Worm (Caenorhabditis elegans) whole organism, midembryonic: ENCODE measurements around the gene ent-3.
"Not testable (repeated sequence)": the region's sequence is repeated elsewhere in the genome, so short reads cannot be mapped to it uniquely, and the experiment has no call there.

Experiments
- T22C8.4 ChIP-seq: fragments of 200-800 bp; sonication (Bioruptor generic); IDR thresholded peaks from 2 replicates; pipeline ENCODE4 v1.3.6; 2022; ENCODE audit warnings: missing genetic modification characterization, missing compliant biosample characterization
- cog-1 ChIP-seq: sonication (generic microtip); optimal IDR thresholded peaks from 2 replicates; lab custom pipeline; 2016; ENCODE audit warnings: missing genetic modification characterization, missing compliant biosample characterization
- flt-1 ChIP-seq: fragments of 200-800 bp; sonication (Bioruptor generic); IDR thresholded peaks from 2 replicates; pipeline ENCODE4 v1.3.6; 2022; ENCODE audit warnings: missing genetic modification characterization, missing compliant biosample characterization
- klf-2 ChIP-seq: fragments of 200-800 bp; sonication (Bioruptor generic); conservative IDR thresholded peaks from 2 replicates; pipeline ENCODE4 v1.3.6; 2022; ENCODE audit warnings: missing genetic modification reagents, missing genetic modification characterization, missing compliant biosample characterization
- med-1 ChIP-seq: sonication (generic microtip); optimal IDR thresholded peaks from 2 replicates; lab custom pipeline; 2017; ENCODE audit warnings: missing genetic modification characterization, mild to moderate bottlenecking, missing compliant biosample characterization, antibody characterized with exemption, missing genetic modification reagents; ENCODE audit not compliant: insufficient read depth
- ref-1 ChIP-seq: fragments of 200-800 bp; sonication (Bioruptor generic); conservative IDR thresholded peaks from 2 replicates; pipeline ENCODE4 v1.3.6; 2022; ENCODE audit warnings: missing genetic modification reagents, missing genetic modification characterization, missing compliant biosample characterization
- tab-1 ChIP-seq: fragments of 200-800 bp; sonication (Bioruptor generic); IDR thresholded peaks from 2 replicates; pipeline ENCODE4 v1.3.6; 2022; ENCODE audit warnings: missing genetic modification characterization, missing compliant biosample characterization
- ztf-23 ChIP-seq: fragments of 200-800 bp; sonication (Bioruptor generic); IDR thresholded peaks from 2 replicates; pipeline ENCODE4 v1.3.6; 2022; ENCODE audit warnings: missing genetic modification reagents, missing genetic modification characterization, missing compliant biosample characterization
- ztf-29 ChIP-seq: fragments of 200-800 bp; sonication (Bioruptor generic); IDR thresholded peaks from 2 replicates; pipeline ENCODE4 v1.3.6; 2022; ENCODE audit warnings: missing genetic modification reagents, missing genetic modification characterization, missing compliant biosample characterization

Gene ent-3

DNA sequence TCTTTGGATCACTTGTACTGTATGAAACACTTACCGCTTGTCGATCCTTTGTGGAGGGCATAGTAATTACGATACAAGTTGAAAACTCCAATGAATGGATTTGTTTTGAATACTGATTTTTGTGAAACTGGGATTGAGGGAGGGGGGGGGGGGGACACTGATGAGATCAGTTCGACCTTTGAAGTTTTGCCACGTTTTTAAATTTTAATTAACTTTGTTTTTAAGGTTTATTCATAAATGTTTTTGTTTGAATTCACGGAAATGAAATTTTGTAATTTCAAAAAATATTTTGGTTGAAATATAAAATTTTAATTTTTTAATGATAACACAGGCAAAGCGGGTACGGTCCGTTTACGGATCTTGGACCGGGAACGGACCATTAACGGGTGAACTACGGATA lies at the start of gene ent-3:
Gene ent-3 (minus strand): TSS at position 101 of the 400 bp plus-strand sequence.
- TF ChIP-seq klf-2 (GFP tag; lab: Robert Waterston, UW) (no peak), flt-1 (GFP tag; lab: Robert Waterston, UW) (no peak), T22C8.4 (GFP tag; lab: Robert Waterston, UW) (no peak), ztf-23 (GFP tag; lab: Robert Waterston, UW) (no peak), cog-1 (no peak), med-1 (GFP tag; lab: Kevin White, UChicago) (no peak), ref-1 (GFP tag; lab: Robert Waterston, UW) (no peak), tab-1 (GFP tag; lab: Robert Waterston, UW) (no peak), ztf-29 (GFP tag; lab: Robert Waterston, UW) (no peak)

DNA sequence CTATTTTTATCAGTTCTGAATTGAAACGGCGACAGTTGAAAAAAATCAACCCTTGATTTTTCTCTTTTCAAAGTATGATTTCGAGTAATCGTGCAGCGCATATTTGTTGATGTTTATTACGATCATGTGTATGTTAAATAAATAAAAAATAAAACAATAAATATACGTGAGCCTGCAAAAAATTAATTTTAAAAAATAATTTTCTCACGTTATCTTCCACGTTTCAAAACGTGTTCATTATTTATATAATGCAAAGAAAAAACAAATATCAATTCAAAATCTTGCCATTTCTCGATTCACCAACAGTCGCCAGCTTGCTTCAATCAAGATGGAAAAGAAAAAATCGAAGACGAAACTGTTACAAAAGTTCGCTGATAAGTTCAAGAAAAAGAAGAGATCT lies 47.4 kb upstream of the ent-3 start, which contains the start of gene F40G12.10:
Gene F40G12.10 (plus strand): TSS at position 301 of the 400 bp plus-strand sequence.
- TF ChIP-seq ztf-23 (GFP tag; lab: Robert Waterston, UW) (no peak), cog-1 (no peak), klf-2 (GFP tag; lab: Robert Waterston, UW) (no peak), ztf-29 (GFP tag; lab: Robert Waterston, UW) (no peak), T22C8.4 (GFP tag; lab: Robert Waterston, UW) (no peak), tab-1 (GFP tag; lab: Robert Waterston, UW) (no peak), med-1 (GFP tag; lab: Kevin White, UChicago) (no peak), flt-1 (GFP tag; lab: Robert Waterston, UW) (no peak), ref-1 (GFP tag; lab: Robert Waterston, UW) (no peak)

DNA sequence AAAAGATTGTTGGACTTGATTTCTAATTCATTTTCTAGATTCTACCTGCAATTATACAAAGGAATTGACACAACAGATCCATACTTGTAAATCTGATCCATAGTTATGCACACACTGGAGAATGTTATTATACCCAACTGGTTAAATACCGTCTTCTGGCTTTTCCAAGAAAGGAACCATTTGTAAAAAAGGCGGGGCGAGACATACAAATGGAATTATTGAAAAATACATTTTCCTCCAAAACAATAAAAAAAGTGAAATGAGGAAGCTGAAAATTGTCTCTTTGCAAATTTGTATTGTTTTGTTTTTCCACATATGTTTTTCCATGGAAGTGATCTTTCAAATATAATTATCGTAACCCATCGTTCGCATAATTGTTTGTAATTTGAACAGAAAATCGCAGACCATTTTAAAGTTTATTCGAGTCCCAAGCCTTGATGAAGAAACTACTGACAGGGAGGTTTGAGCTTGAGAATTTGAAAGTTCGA lies 46.4 kb upstream of the ent-3 start, which contains the start of the genes srt-74 and F40G12.9:
Gene srt-74 (minus strand): TSS at position 101 of the 488 bp plus-strand sequence.
Gene F40G12.9 (plus strand): TSS at position 438 of the 488 bp plus-strand sequence.
- TF ChIP-seq T22C8.4 (GFP tag; lab: Robert Waterston, UW): no peak
- TF ChIP-seq tab-1 (GFP tag; lab: Robert Waterston, UW): no peak
- TF ChIP-seq ref-1 (GFP tag; lab: Robert Waterston, UW): no peak
- no peak for TF ChIP-seq flt-1 (GFP tag; lab: Robert Waterston, UW)
- TF ChIP-seq klf-2 (GFP tag; lab: Robert Waterston, UW): no peak
- no peak for TF ChIP-seq ztf-23 (GFP tag; lab: Robert Waterston, UW)
- TF ChIP-seq ztf-29 (GFP tag; lab: Robert Waterston, UW): no peak
- TF ChIP-seq med-1 (GFP tag; lab: Kevin White, UChicago): no peak
- TF ChIP-seq cog-1: no peak

DNA sequence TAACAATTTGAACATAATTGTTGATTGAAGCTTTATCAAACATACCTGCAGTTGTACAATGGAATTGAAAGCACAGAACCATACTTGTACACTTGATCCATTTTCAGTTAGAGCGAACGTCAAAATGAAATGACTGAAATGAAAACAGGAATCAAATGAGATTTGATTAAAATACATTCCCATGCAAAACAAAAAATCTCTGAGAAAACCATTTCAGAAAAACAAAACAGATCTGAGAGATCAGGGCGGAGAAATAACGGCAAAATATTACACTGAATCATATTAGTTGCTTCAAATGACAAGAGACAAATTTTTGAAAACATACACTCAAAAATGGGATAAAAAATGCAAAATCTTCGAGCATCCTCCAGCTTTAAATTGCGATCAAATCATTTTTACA lies 43.9 kb upstream of the ent-3 start, which contains the start of gene srt-33:
Gene srt-33 (minus strand): TSS at position 101 of the 400 bp plus-strand sequence.
- no peak for TF ChIP-seq ref-1 (GFP tag; lab: Robert Waterston, UW)
- TF ChIP-seq ztf-29 (GFP tag; lab: Robert Waterston, UW): no peak
- no peak for TF ChIP-seq tab-1 (GFP tag; lab: Robert Waterston, UW)
- TF ChIP-seq ztf-23 (GFP tag; lab: Robert Waterston, UW): no peak
- no peak for TF ChIP-seq cog-1
- no peak for TF ChIP-seq med-1 (GFP tag; lab: Kevin White, UChicago)
- no peak for TF ChIP-seq T22C8.4 (GFP tag; lab: Robert Waterston, UW)
- TF ChIP-seq klf-2 (GFP tag; lab: Robert Waterston, UW): no peak
- no peak for TF ChIP-seq flt-1 (GFP tag; lab: Robert Waterston, UW)

DNA sequence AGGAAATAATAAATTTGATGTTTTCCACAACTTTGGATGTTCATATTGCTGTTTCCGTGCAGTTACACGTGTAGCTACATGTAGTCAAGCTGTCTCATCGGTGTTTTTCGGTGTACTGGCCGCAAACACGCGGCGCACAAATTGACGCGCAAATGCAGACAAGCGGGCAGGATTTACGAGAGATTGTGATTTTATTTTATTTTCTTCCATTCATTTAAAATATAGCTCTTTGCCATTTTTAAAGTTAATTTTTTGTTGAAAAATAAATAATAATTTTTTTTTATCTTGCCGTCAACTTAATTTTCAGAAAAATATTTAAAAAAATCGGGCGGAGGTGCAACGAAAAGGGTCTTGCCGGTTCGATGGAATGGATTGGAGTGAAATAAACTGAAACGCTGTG lies 38.4 kb upstream of the ent-3 start, which contains the start of gene F40G12.7:
Gene F40G12.7 (plus strand): TSS at position 301 of the 400 bp plus-strand sequence.
- not testable (repeated sequence) for TF ChIP-seq ref-1, klf-2, flt-1 (GFP tag; lab: Robert Waterston, UW)

DNA sequence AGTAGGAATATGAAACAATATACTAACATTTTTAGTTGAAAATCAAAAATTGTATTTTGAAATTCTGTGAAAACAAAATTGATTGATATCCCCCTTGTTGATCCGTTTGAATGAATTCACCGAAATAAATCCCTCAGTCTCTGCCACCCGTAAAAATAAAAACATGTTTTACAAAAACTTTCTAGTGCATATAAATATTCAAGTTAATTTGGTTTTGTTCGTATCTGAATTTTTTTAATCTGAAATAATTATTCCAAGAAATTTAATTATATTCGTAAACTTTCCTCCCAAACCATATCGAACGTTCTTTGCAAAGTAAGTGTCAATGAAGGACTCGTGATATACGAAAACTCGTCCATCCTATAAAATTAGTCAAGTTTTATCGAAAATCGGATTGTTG lies 37.2 kb upstream of the ent-3 start, which contains the start of gene F40G12.6:
Gene F40G12.6 (minus strand): TSS at position 101 of the 400 bp plus-strand sequence.
- TF ChIP-seq cog-1 (no peak), tab-1 (GFP tag; lab: Robert Waterston, UW) (no peak), ztf-29 (GFP tag; lab: Robert Waterston, UW) (no peak), ref-1 (GFP tag; lab: Robert Waterston, UW) (no peak), flt-1 (GFP tag; lab: Robert Waterston, UW) (no peak), ztf-23 (GFP tag; lab: Robert Waterston, UW) (no peak), klf-2 (GFP tag; lab: Robert Waterston, UW) (no peak), T22C8.4 (GFP tag; lab: Robert Waterston, UW) (no peak), med-1 (GFP tag; lab: Kevin White, UChicago) (no peak)

DNA sequence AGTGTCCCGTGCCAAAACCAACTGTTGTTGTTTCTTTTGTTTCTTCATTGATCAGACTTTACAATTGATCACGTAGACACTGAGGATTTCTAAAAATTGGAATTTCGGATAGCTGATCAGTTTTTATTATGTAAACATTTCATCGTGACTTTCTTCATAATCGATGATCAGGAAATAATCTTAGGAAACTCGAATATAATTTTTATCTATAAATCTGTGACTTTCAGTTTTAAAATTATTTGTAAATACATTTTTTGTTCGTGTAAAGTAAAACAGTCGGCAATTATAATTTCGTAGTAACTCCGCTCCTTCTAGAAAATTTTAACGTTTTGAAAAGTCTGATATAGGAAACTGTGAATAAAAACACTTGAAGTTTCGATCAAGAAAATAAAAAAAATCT lies 34.9 kb upstream of the ent-3 start, which contains the start of gene F40G12.5:
Gene F40G12.5 (minus strand): TSS at position 101 of the 400 bp plus-strand sequence.
- TF ChIP-seq ref-1 (GFP tag; lab: Robert Waterston, UW) (no peak), ztf-29 (GFP tag; lab: Robert Waterston, UW) (no peak), flt-1 (GFP tag; lab: Robert Waterston, UW) (no peak), ztf-23 (GFP tag; lab: Robert Waterston, UW) (no peak), klf-2 (GFP tag; lab: Robert Waterston, UW) (no peak), med-1 (GFP tag; lab: Kevin White, UChicago) (no peak), T22C8.4 (GFP tag; lab: Robert Waterston, UW) (no peak), cog-1 (no peak), tab-1 (GFP tag; lab: Robert Waterston, UW) (no peak)

DNA sequence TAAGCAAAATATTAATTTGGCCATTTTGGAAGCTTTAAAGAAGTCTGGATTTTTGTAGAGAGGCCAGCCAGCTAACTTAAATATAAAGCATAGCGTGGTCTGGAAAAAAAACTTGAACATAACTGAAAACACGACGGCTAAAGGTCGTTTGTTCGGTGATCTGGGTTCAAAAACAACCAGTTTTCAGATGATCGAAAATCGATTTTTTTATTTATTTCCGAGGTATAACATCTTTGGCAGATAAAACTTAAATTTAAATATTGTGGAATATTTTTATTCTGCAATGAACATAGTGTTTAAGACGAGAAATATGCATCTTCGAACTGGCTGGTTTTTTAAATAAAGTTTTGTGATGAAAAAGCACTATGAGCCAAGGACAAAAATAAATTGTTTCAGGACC lies 32.8 kb upstream of the ent-3 start, which contains the start of gene F40G12.4:
Gene F40G12.4 (minus strand): TSS at position 101 of the 400 bp plus-strand sequence.
- TF ChIP-seq cog-1 (no peak), klf-2 (GFP tag; lab: Robert Waterston, UW) (no peak), med-1 (GFP tag; lab: Kevin White, UChicago) (no peak), tab-1 (GFP tag; lab: Robert Waterston, UW) (no peak), flt-1 (GFP tag; lab: Robert Waterston, UW) (no peak), T22C8.4 (GFP tag; lab: Robert Waterston, UW) (no peak), ref-1 (GFP tag; lab: Robert Waterston, UW) (no peak), ztf-23 (GFP tag; lab: Robert Waterston, UW) (no peak), ztf-29 (GFP tag; lab: Robert Waterston, UW) (no peak)
